Fruit fly (Drosophila melanogaster): Measurements from ENCODE around the gene CG31286.

The CG31286 gene

dm6 chr3R:6686428-6686827 is 45.4 kb downstream of the CG31286 start, which contains the start of gene Ccp84Ag:
Gene Ccp84Ag, plus strand, starts transcription at chr3R:6686728.
- TF ChIP-seq CG8119 (GFP tag; IDR thresholded peaks at IDR 0.05) = no peak
- TF ChIP-seq dac (GFP tag; optimal IDR thresholded peaks at IDR 0.05) = no peak
- no peak for TF ChIP-seq Gug (GFP tag; IDR thresholded peaks at IDR 0.05)
- no peak for TF ChIP-seq Sox102F (GFP tag; optimal IDR thresholded peaks at IDR 0.05)
- no peak for TF ChIP-seq CG6854 (GFP tag; optimal IDR thresholded peaks at IDR 0.05)
- no peak for TF ChIP-seq CG6163 (GFP tag; IDR thresholded peaks at IDR 0.05)
- TF ChIP-seq topi (GFP tag; optimal IDR thresholded peaks at IDR 0.05) = no peak
- TF ChIP-seq fkh (GFP tag; optimal IDR thresholded peaks at IDR 0.05) = no peak
- no peak for TF ChIP-seq CG11294 (GFP tag; IDR thresholded peaks at IDR 0.05)
- TF ChIP-seq Smox (GFP tag; optimal IDR thresholded peaks at IDR 0.05) = no peak
- TF ChIP-seq CG11902 (GFP tag; optimal IDR thresholded peaks at IDR 0.05) = no peak
- no peak for TF ChIP-seq acj6 (GFP tag; optimal IDR thresholded peaks at IDR 0.05)
- TF ChIP-seq OdsH (GFP tag; optimal IDR thresholded peaks at IDR 0.05) = no peak
- no peak for TF ChIP-seq CG6808 (GFP tag; optimal IDR thresholded peaks at IDR 0.05)
- no peak for TF ChIP-seq Hr39 (GFP tag; optimal IDR thresholded peaks at IDR 0.05)
- TF ChIP-seq CG7368 (GFP tag; optimal IDR thresholded peaks at IDR 0.05) = no peak

dm6 chr3R:6687219-6687618 is 46.2 kb downstream of the CG31286 start:
- TF ChIP-seq net (GFP tag; optimal IDR thresholded peaks at IDR 0.05) = no peak
- TF ChIP-seq fd85E (GFP tag; optimal IDR thresholded peaks at IDR 0.05) = no peak
- TF ChIP-seq dsx (GFP tag; optimal IDR thresholded peaks at IDR 0.05; ENCODE audit: poor library complexity, severe bottlenecking) = no peak
- no peak for TF ChIP-seq CG11762 (GFP tag; optimal IDR thresholded peaks at IDR 0.05; ENCODE audit: insufficient read depth)
- TF ChIP-seq fd59A (GFP tag; optimal IDR thresholded peaks at IDR 0.05) = no peak
- no peak for TF ChIP-seq CG3032 (tag; optimal IDR thresholded peaks at IDR 0.05)
- no peak for TF ChIP-seq spab (GFP tag; optimal IDR thresholded peaks at IDR 0.05)
- TF ChIP-seq esn (GFP tag; optimal IDR thresholded peaks at IDR 0.05) = no peak
- no peak for TF ChIP-seq CG11294 (GFP tag; IDR thresholded peaks at IDR 0.05)
- TF ChIP-seq Eip78C (GFP tag) = no peak
- TF ChIP-seq CG32006 (GFP tag; optimal IDR thresholded peaks at IDR 0.05) = no peak
- TF ChIP-seq CG31627 (GFP tag; optimal IDR thresholded peaks at IDR 0.05) = no peak
- TF ChIP-seq eg (GFP tag; IDR thresholded peaks at IDR 0.05) = no peak
- TF ChIP-seq CG16779 (tag; optimal IDR thresholded peaks at IDR 0.05) = no peak
- no peak for TF ChIP-seq CG11902 (GFP tag; optimal IDR thresholded peaks at IDR 0.05)
- TF ChIP-seq CG8632 (GFP tag; optimal IDR thresholded peaks at IDR 0.05) = no peak
- no peak for TF ChIP-seq Eip93F (GFP tag; optimal IDR thresholded peaks at IDR 0.05)
- TF ChIP-seq Hr39 (GFP tag; optimal IDR thresholded peaks at IDR 0.05) = no peak
- no peak for TF ChIP-seq acj6 (GFP tag; optimal IDR thresholded peaks at IDR 0.05)

DNA sequence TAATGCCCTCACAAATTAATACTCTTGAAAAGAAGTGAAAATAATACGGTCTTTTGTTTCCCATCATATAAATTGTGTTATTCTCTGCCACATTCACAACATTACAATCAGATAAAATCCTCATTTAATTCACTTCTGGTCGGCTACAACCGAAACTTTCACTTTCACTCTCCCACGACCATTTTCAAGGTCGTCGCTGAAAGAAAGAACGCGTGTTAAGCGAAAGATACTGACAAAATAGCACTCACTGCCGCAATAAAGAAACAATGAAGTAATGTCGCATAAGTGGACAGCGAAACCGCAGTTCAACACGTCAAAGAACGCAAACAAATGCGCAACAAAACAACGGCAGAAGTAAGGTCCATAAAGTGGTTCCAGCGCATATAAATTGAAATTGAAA is 47.1 kb downstream of the CG31286 start:
- TF ChIP-seq fd59A (GFP tag; optimal IDR thresholded peaks at IDR 0.05) (no peak), Blimp-1 (GFP tag; optimal IDR thresholded peaks at IDR 0.05) (peak; percentile 4), Eip78C (GFP tag) (peak; percentile 66), Sox14 (GFP tag; optimal IDR thresholded peaks at IDR 0.05) (no peak), fkh (GFP tag; optimal IDR thresholded peaks at IDR 0.05) (no peak), CG15336 (GFP tag; IDR thresholded peaks at IDR 0.05) (no peak), CG10631 (GFP tag; optimal IDR thresholded peaks at IDR 0.05) (no peak), Met (GFP tag; optimal IDR thresholded peaks at IDR 0.05) (no peak), eg (GFP tag; IDR thresholded peaks at IDR 0.05) (no peak)

- TF ChIP-seq dsx (GFP tag; optimal IDR thresholded peaks at IDR 0.05; ENCODE audit: poor library complexity, severe bottlenecking) = no peak
- no peak for TF ChIP-seq pdm3 (GFP tag; optimal IDR thresholded peaks at IDR 0.05)
- TF ChIP-seq CG6276 (GFP tag; optimal IDR thresholded peaks at IDR 0.05) = no peak
- no peak for TF ChIP-seq achi (GFP tag; optimal IDR thresholded peaks at IDR 0.05)
- TF ChIP-seq Eip75B (GFP tag; optimal IDR thresholded peaks at IDR 0.05) = no peak
- TF ChIP-seq CG6808 (GFP tag; optimal IDR thresholded peaks at IDR 0.05) = no peak
- TF ChIP-seq fd59A (GFP tag; optimal IDR thresholded peaks at IDR 0.05) = no peak
- no peak for TF ChIP-seq lz (GFP tag; optimal IDR thresholded peaks at IDR 0.05)
Observed at dm6 chr3R:6690139-6690538, 49.1 kb downstream of the CG31286 start, which contains the start of gene Ccp84Af. Gene Ccp84Af, minus strand, starts transcription at chr3R:6690239.
